Worm (Caenorhabditis elegans) whole organism, dauer: ENCODE results near the gene dhs-30.

Source experiments
- unc-62 ChIP-seq: sonication (generic microtip); optimal IDR thresholded peaks from 2 replicates; lab custom pipeline; 2017; ENCODE audit warnings: missing biosample characterization, missing genetic modification reagents, missing genetic modification characterization

The dhs-30 gene

DNA sequence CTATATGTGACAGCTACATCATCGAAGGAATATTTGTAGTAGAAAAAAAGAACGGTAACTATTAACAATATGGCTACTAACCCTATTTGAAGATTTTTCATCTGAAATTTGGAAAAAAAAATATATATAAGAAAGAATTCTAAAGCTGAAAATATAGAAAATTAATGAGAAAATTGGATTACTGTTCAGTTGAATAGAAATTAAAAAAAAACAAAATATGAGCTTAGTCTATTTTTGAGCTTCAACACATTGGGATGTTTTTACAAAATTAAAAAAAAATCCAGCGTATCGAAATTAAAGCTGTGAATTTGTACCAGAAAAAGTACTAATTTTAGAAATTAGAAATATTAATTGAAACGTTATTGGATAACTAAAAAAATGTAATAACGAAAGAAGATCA lies 26.4 kb downstream of the dhs-30 start, which contains the start of gene T08G2.2:
T08G2.2 (minus strand) TSS at position 101 of the 400 bp plus-strand sequence.
- no peak for TF ChIP-seq unc-62 (GFP tag; lab: Kevin White, UChicago)

DNA sequence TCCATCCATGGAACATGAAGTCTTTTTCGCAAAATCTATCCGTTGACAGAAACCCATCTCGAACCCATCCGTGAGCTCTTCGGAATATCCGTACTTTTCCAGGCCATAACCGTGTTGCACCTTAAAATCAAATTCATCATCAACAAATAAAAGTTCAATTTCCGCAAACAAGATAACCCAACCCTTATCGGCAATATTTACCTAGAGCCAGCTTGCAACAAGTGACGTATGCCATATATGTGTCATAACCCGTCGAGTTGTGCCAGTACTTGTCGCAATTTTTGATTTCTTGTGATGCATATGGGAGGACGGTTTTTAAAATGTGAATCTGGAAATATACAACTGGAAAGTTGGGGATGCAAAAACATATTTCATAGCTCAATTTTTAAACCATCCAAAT lies 29.8 kb downstream of the dhs-30 start:
- no peak for TF ChIP-seq unc-62 (GFP tag; lab: Kevin White, UChicago)

- TF ChIP-seq unc-62 (GFP tag; lab: Kevin White, UChicago): no peak
Observed at ce11 chrX:17203399-17203798, 32.2 kb downstream of the dhs-30 start.

DNA sequence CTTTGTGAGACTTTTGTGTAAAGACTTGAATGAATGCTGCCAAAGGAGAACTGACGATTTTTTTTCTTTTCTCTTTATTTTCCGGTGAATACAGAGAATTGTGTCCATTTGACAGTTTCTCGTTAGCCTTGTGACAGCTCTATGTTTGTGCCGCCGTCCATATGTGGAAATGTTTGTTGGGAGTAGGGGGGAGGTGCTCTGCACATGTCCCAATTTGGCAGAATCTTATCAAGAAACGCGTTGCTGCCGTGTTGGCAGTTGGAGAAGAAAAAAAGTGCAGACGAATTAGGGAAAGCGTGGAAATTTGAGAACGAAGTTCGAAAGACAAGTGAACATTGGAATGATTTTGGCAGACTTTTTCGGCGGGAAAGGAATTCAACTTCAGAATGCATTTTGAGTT lies 37.8 kb downstream of the dhs-30 start:
- no peak for TF ChIP-seq unc-62 (GFP tag; lab: Kevin White, UChicago)

- TF ChIP-seq unc-62 (GFP tag; lab: Kevin White, UChicago): no peak
Observed at ce11 chrX:17195080-17195479, 40.6 kb downstream of the dhs-30 start, which contains the start of gene B0302.5. Gene B0302.5 (minus strand): TSS chrX:17195137.

ce11 chrX:17185696-17186430 lies 49.8 kb downstream of the dhs-30 start, which contains the start of gene sid-3:
Gene sid-3 (plus strand): TSS chrX:17186380.
- TF ChIP-seq unc-62 (GFP tag; lab: Kevin White, UChicago): no peak

- TF ChIP-seq unc-62 (GFP tag; lab: Kevin White, UChicago): no peak
Observed at ce11 chrX:17184363-17184762, 51.3 kb downstream of the dhs-30 start.

- no peak for TF ChIP-seq unc-62 (GFP tag; lab: Kevin White, UChicago)
Observed at ce11 chrX:17181220-17181619, 54.4 kb downstream of the dhs-30 start.
